Worm (Caenorhabditis elegans) whole organism, midembryonic: Measurements from ENCODE around the gene D1025.10.

Experiments
- T22C8.4 ChIP-seq: fragments of 200-800 bp; sonication (Bioruptor generic); IDR thresholded peaks from 2 replicates; pipeline ENCODE4 v1.3.6; 2022; ENCODE audit warnings: missing genetic modification characterization, missing compliant biosample characterization
- cog-1 ChIP-seq: sonication (generic microtip); optimal IDR thresholded peaks from 2 replicates; lab custom pipeline; 2016; ENCODE audit warnings: missing genetic modification characterization, missing compliant biosample characterization
- flt-1 ChIP-seq: fragments of 200-800 bp; sonication (Bioruptor generic); IDR thresholded peaks from 2 replicates; pipeline ENCODE4 v1.3.6; 2022; ENCODE audit warnings: missing genetic modification characterization, missing compliant biosample characterization
- klf-2 ChIP-seq: fragments of 200-800 bp; sonication (Bioruptor generic); conservative IDR thresholded peaks from 2 replicates; pipeline ENCODE4 v1.3.6; 2022; ENCODE audit warnings: missing genetic modification reagents, missing genetic modification characterization, missing compliant biosample characterization
- med-1 ChIP-seq: sonication (generic microtip); optimal IDR thresholded peaks from 2 replicates; lab custom pipeline; 2017; ENCODE audit warnings: missing genetic modification characterization, mild to moderate bottlenecking, missing compliant biosample characterization, antibody characterized with exemption, missing genetic modification reagents; ENCODE audit not compliant: insufficient read depth
- ref-1 ChIP-seq: fragments of 200-800 bp; sonication (Bioruptor generic); conservative IDR thresholded peaks from 2 replicates; pipeline ENCODE4 v1.3.6; 2022; ENCODE audit warnings: missing genetic modification reagents, missing genetic modification characterization, missing compliant biosample characterization
- tab-1 ChIP-seq: fragments of 200-800 bp; sonication (Bioruptor generic); IDR thresholded peaks from 2 replicates; pipeline ENCODE4 v1.3.6; 2022; ENCODE audit warnings: missing genetic modification characterization, missing compliant biosample characterization
- ztf-23 ChIP-seq: fragments of 200-800 bp; sonication (Bioruptor generic); IDR thresholded peaks from 2 replicates; pipeline ENCODE4 v1.3.6; 2022; ENCODE audit warnings: missing genetic modification reagents, missing genetic modification characterization, missing compliant biosample characterization
- ztf-29 ChIP-seq: fragments of 200-800 bp; sonication (Bioruptor generic); IDR thresholded peaks from 2 replicates; pipeline ENCODE4 v1.3.6; 2022; ENCODE audit warnings: missing genetic modification reagents, missing genetic modification characterization, missing compliant biosample characterization

DNA sequence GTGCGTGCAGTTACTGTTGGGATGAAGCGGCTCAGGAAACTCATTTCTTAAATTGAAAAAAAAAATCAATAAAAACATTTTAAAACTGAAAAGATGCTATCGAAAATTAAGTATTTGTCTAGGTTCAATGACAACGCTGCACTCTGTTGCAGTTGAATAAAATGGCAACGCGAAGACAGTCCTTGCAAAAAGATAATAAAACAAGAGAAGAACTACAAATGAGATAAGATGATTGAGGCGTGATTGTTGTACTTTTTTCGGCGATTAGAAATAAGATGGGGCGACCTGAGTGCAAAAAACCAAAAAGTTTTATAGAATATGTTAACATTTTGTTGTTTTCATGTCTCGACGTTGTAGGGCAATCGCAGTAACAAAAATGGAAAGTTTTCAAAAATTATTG, 1.6 kb upstream of the D1025.10 start, which contains the start of gene gcsh-1:
- TF ChIP-seq cog-1 (no peak), flt-1 (no peak), ref-1 (no peak), T22C8.4 (no peak), klf-2 (GFP tag; lab: Robert Waterston, UW) (no peak), tab-1 (no peak), med-1 (no peak), ztf-23 (GFP tag; lab: Robert Waterston, UW) (no peak), ztf-29 (GFP tag; lab: Robert Waterston, UW) (no peak)
